Worm (Caenorhabditis elegans) whole organism, early embryonic: ENCODE results near the gene F32H5.1.

Experiments used
- B0310.2 ChIP-seq: sonication (generic microtip); optimal IDR thresholded peaks from 2 replicates; lab custom pipeline; 2016; ENCODE audit warnings: mild to moderate bottlenecking, missing genetic modification characterization, missing compliant biosample characterization
- F13C5.2 ChIP-seq: sonication (generic microtip); optimal IDR thresholded peaks from 2 replicates; lab custom pipeline; 2017; ENCODE audit warnings: mild to moderate bottlenecking, missing genetic modification characterization, inconsistent platforms, missing compliant biosample characterization
- aly-1 ChIP-seq: sonication (generic microtip); optimal IDR thresholded peaks from 2 replicates; lab custom pipeline; 2016; ENCODE audit warnings: missing genetic modification characterization, missing compliant biosample characterization
- ama-1 ChIP-seq: fragments of 150-350 bp; optimal IDR thresholded peaks from 2 replicates; lab custom pipeline; 2014
- ceh-36 ChIP-seq: sonication (generic microtip); optimal IDR thresholded peaks from 2 replicates; lab custom pipeline; 2016; ENCODE audit warnings: missing genetic modification characterization, inconsistent platforms, missing compliant biosample characterization
- flt-1 ChIP-seq: fragments of 200-800 bp; sonication (Bioruptor generic); IDR thresholded peaks from 2 replicates; pipeline ENCODE4 v1.3.6; 2022; ENCODE audit warnings: missing genetic modification characterization, missing compliant biosample characterization
- hmg-4 ChIP-seq: fragments of 200-800 bp; sonication (Bioruptor generic); optimal IDR thresholded peaks from 2 replicates; lab custom pipeline; 2018; ENCODE audit warnings: mild to moderate bottlenecking, missing genetic modification characterization, missing compliant biosample characterization
- scrt-1 ChIP-seq: fragments of 200-800 bp; sonication (Bioruptor generic); IDR thresholded peaks from 2 replicates; pipeline ENCODE4 v1.3.6; 2022; ENCODE audit warnings: missing genetic modification characterization, missing compliant biosample characterization
- tbx-37 ChIP-seq: fragments of 200-800 bp; sonication (Bioruptor generic); conservative IDR thresholded peaks from 2 replicates; pipeline ENCODE4 v1.3.6; 2022; ENCODE audit warnings: missing genetic modification reagents, missing genetic modification characterization, missing compliant biosample characterization

DNA sequence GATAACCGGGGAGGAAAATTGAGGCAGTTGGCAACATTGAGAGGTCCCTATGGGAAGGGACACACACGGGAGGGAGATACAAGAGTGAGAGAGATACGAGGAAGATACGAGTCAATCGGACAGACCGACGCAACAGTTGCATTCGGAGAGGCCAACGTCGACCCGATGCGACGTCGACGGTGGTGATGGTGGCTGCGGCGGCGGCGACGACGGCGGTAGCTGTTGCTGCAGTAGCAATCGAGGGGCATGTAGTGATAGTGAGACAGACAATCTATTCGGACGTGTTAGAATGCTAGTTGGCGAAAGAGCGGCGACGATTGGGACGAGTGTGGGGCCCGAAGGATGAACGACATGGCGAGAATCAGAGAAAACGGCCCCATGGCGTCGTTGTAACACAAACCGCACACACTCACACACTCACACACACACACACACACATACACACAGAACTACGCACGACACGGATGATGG lies 35.5 kb upstream of the F32H5.1 start:
- TF ChIP-seq ama-1 (lab: Kevin White, UChicago) (no peak), aly-1 (tag; lab: Kevin White, UChicago) (peak; percentile 34), B0310.2 (tag; lab: Kevin White, UChicago) (peak; percentile 13), scrt-1 (no peak), F13C5.2 (tag; lab: Kevin White, UChicago) (no peak), flt-1 (GFP tag; lab: Robert Waterston, UW) (no peak), ceh-36 (tag; lab: Kevin White, UChicago) (no peak), hmg-4 (GFP tag; lab: Kevin White, UChicago) (peak; percentile 72), tbx-37 (no peak)
